1 fruit fly cellular context compared by ENCODE assay signal in the genomic region with DNA sequence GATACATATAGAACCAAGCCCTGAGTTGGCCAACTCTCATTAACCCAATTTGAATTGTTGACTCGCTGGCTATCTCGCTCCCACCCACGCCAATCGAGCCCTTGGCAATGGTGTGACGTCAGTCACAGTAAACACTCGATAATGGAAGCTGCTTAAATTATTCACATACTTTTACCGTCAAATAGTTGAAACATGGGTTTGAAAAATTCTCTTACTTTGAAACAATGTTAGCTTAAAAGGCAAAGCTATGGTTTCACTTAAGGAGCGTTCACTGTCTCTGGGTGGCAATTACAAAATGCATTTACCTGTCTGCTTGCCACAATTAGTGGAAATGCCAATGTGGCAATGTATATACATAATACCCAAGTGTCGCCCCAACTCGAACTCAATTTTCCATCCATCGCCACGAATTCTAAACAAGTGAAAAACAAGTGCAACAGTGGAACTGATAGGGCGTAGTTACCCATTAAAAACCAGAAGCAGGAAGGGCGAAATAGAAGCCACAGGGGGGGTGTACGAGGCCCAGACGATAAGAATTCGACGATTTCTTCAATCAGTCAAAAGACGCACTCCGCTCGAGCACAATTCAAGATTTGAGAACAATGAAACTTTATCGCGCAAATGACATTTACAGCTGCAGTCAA.
A peak's percentile ranks its signal among the peaks of the same experiment; 100 is the strongest.
TF ChIP-seq lines count a peak whose summit lies in the region.

No protein-coding gene starts in this region.

TF ChIP-seq in whole organism, embryonic, 481 proteins besides CTCF, POLR2A, EP300 and RAD21 (continued from another document and continues in another):
- TF ChIP-seq HmgD (GFP tag; optimal IDR thresholded peaks at IDR 0.05; lab: Kevin White, UChicago) (peak; percentile 57), CG6765 (GFP tag; optimal IDR thresholded peaks at IDR 0.05; lab: Kevin White, UChicago) (peak; percentile 68), CG11093 (GFP tag; IDR thresholded peaks at IDR 0.05; lab: Robert Waterston, UW) (peak; percentile 82), Deaf1 (tag; optimal IDR thresholded peaks at IDR 0.05; lab: Kevin White, UChicago) (peak; percentile 55), CG3838 (GFP tag; optimal IDR thresholded peaks at IDR 0.05; lab: Kevin White, UChicago) (peak; percentile 33), CG18764 (GFP tag; optimal IDR thresholded peaks at IDR 0.05; lab: Kevin White, UChicago) (peak; percentile 59), sima (GFP tag; optimal IDR thresholded peaks at IDR 0.05; lab: Kevin White, UChicago) (no peak), zen2 (GFP tag; IDR thresholded peaks at IDR 0.05; lab: Robert Waterston, UW; ENCODE audit: partially characterized antibody) (no peak), CG1832 (GFP tag; optimal IDR thresholded peaks at IDR 0.05; lab: Kevin White, UChicago) (no peak), CG33557 (GFP tag; optimal IDR thresholded peaks at IDR 0.05; lab: Kevin White, UChicago) (peak; percentile 50), run (tag; optimal IDR thresholded peaks at IDR 0.05; lab: Kevin White, UChicago) (peak; percentile 48), CG18599 (GFP tag; optimal IDR thresholded peaks at IDR 0.05; lab: Kevin White, UChicago) (peak; percentile 92), wek (GFP tag; optimal IDR thresholded peaks at IDR 0.05; lab: Kevin White, UChicago) (peak; percentile 74), CG10147 (GFP tag; optimal IDR thresholded peaks at IDR 0.05; lab: Kevin White, UChicago) (peak; percentile 79), CG3847 (GFP tag; IDR thresholded peaks at IDR 0.05; lab: Robert Waterston, UW) (peak; percentile 82), CG11247 (GFP tag; IDR thresholded peaks at IDR 0.05; lab: Robert Waterston, UW) (peak; percentile 90), CG10267 (tag; optimal IDR thresholded peaks at IDR 0.05; lab: Kevin White, UChicago) (peak; percentile 54), NC2α (GFP tag; optimal IDR thresholded peaks at IDR 0.05; lab: Kevin White, UChicago) (peak; percentile 48), row (GFP tag; IDR thresholded peaks at IDR 0.05; lab: Robert Waterston, UW) (peak; percentile 89), tx (GFP tag; optimal IDR thresholded peaks at IDR 0.05; lab: Kevin White, UChicago) (peak; percentile 80), CG9817 (tag; optimal IDR thresholded peaks at IDR 0.05; lab: Kevin White, UChicago) (peak; percentile 89), otp (GFP tag; IDR thresholded peaks at IDR 0.05; lab: Robert Waterston, UW) (peak; percentile 84), CG10565 (GFP tag; optimal IDR thresholded peaks at IDR 0.05; lab: Kevin White, UChicago) (no peak), CG2120 (GFP tag; optimal IDR thresholded peaks at IDR 0.05; lab: Kevin White, UChicago) (peak; percentile 88), CG11504 (tag; optimal IDR thresholded peaks at IDR 0.05; lab: Kevin White, UChicago) (peak; percentile 88), CG9215 (GFP tag; IDR thresholded peaks at IDR 0.05; lab: Robert Waterston, UW) (peak; percentile 82), Spps (tag; optimal IDR thresholded peaks at IDR 0.05; lab: Kevin White, UChicago) (peak; percentile 33), CG17361 (GFP tag; IDR thresholded peaks at IDR 0.05; lab: Robert Waterston, UW) (peak; percentile 82), nerfin-1 (tag; optimal IDR thresholded peaks at IDR 0.05; lab: Kevin White, UChicago) (peak; percentile 70), dmrt11E (tag; optimal IDR thresholded peaks at IDR 0.05; lab: Kevin White, UChicago) (peak; percentile 44), E2f2 (GFP tag; IDR thresholded peaks at IDR 0.05; lab: Robert Waterston, UW) (peak; percentile 58), wdn (GFP tag; IDR thresholded peaks at IDR 0.05; lab: Robert Waterston, UW) (peak; percentile 68), CG7556 (GFP tag; optimal IDR thresholded peaks at IDR 0.05; lab: Kevin White, UChicago) (peak; percentile 81), ro (GFP tag; IDR thresholded peaks at IDR 0.05; lab: Robert Waterston, UW) (0 out of 2 replicates have a peak, but pooled peaks have one; percentile 26), Ssrp (tag; optimal IDR thresholded peaks at IDR 0.05; lab: Kevin White, UChicago) (peak; percentile 77), Doc2 (GFP tag; IDR thresholded peaks at IDR 0.05; lab: Robert Waterston, UW) (peak; percentile 28; the same call in 1 of the 2 replicates), Sox102F (GFP tag; optimal IDR thresholded peaks at IDR 0.05; lab: Kevin White, UChicago) (peak; percentile 86), Taf1 (GFP tag; IDR thresholded peaks at IDR 0.05; lab: Robert Waterston, UW) (peak; percentile 65), HLH4C (GFP tag; IDR thresholded peaks at IDR 0.05; lab: Robert Waterston, UW; ENCODE audit: partially characterized antibody) (no peak), CG8290 (GFP tag; optimal IDR thresholded peaks at IDR 0.05; lab: Kevin White, UChicago) (peak; percentile 48), CG8290 (tag; optimal IDR thresholded peaks at IDR 0.05; lab: Kevin White, UChicago) (peak in 1 of 2 experiments; percentile 97), BtbVII (GFP tag; optimal IDR thresholded peaks at IDR 0.05; lab: Kevin White, UChicago) (peak; percentile 87), Vsx1 (GFP tag; optimal IDR thresholded peaks at IDR 0.05; lab: Kevin White, UChicago) (peak; percentile 64), CG14014 (GFP tag; IDR thresholded peaks at IDR 0.05; lab: Robert Waterston, UW) (peak; percentile 89), kni (GFP tag; optimal IDR thresholded peaks at IDR 0.05; lab: Kevin White, UChicago) (peak; percentile 60), CHES-1-like (GFP tag; optimal IDR thresholded peaks at IDR 0.05; lab: Kevin White, UChicago) (peak; percentile 86), chif (GFP tag; optimal IDR thresholded peaks at IDR 0.05; lab: Kevin White, UChicago) (peak; percentile 86 to 88), gce (GFP tag; IDR thresholded peaks at IDR 0.05; lab: Robert Waterston, UW) (peak; percentile 76; the same call in 2 of the 3 replicates), CG11085 (GFP tag; IDR thresholded peaks at IDR 0.05; lab: Robert Waterston, UW) (peak; percentile 81), Dll (GFP tag; IDR thresholded peaks at IDR 0.05; lab: Robert Waterston, UW; ENCODE audit: partially characterized antibody) (no peak), luna (GFP tag; optimal IDR thresholded peaks at IDR 0.05; lab: Kevin White, UChicago) (peak; percentile 69), Dad (GFP tag; optimal IDR thresholded peaks at IDR 0.05; lab: Kevin White, UChicago) (peak; percentile 83), CG12236 (GFP tag; optimal IDR thresholded peaks at IDR 0.05; lab: Kevin White, UChicago) (peak; percentile 47), pita (GFP tag; optimal IDR thresholded peaks at IDR 0.05; lab: Kevin White, UChicago) (no peak), fd102C (GFP tag; optimal IDR thresholded peaks at IDR 0.05; lab: Kevin White, UChicago) (peak; percentile 50), trem (tag; optimal IDR thresholded peaks at IDR 0.05; lab: Kevin White, UChicago) (peak; percentile 52), gfzf (GFP tag; optimal IDR thresholded peaks at IDR 0.05; lab: Kevin White, UChicago) (no peak), Kr (GFP tag; optimal IDR thresholded peaks at IDR 0.05; lab: Kevin White, UChicago) (no peak), CG11723 (GFP tag; optimal IDR thresholded peaks at IDR 0.05; lab: Kevin White, UChicago) (peak; percentile 62), bcd (GFP tag; optimal IDR thresholded peaks at IDR 0.05; lab: Kevin White, UChicago) (peak; percentile 83), pnt (GFP tag; optimal IDR thresholded peaks at IDR 0.05; lab: Kevin White, UChicago) (peak; percentile 86), Six4 (GFP tag; optimal IDR thresholded peaks at IDR 0.05; lab: Kevin White, UChicago) (peak; percentile 70), pho (GFP tag; optimal IDR thresholded peaks at IDR 0.05; lab: Kevin White, UChicago) (peak; percentile 74), CG4424 (GFP tag; optimal IDR thresholded peaks at IDR 0.05; lab: Kevin White, UChicago) (peak; percentile 75), Camta (GFP tag; optimal IDR thresholded peaks at IDR 0.05; lab: Kevin White, UChicago) (peak; percentile 82), CG13624 (GFP tag; optimal IDR thresholded peaks at IDR 0.05; lab: Kevin White, UChicago) (peak; percentile 82), Optix (GFP tag; IDR thresholded peaks at IDR 0.05; lab: Robert Waterston, UW) (peak; percentile 81), Rx (GFP tag; IDR thresholded peaks at IDR 0.05; lab: Robert Waterston, UW) (peak; percentile 85), Dref (GFP tag; IDR thresholded peaks at IDR 0.05; lab: Robert Waterston, UW) (no peak), E2f1 (GFP tag; IDR thresholded peaks at IDR 0.05; lab: Robert Waterston, UW) (peak; percentile 86), gem (tag; optimal IDR thresholded peaks at IDR 0.05; lab: Kevin White, UChicago) (peak; percentile 86), CG11398 (GFP tag; optimal IDR thresholded peaks at IDR 0.05; lab: Kevin White, UChicago) (peak; percentile 84), CG17802 (tag; optimal IDR thresholded peaks at IDR 0.05; lab: Kevin White, UChicago) (peak; percentile 60), D19B (GFP tag; optimal IDR thresholded peaks at IDR 0.05; lab: Kevin White, UChicago) (peak; percentile 52), usp (GFP tag; optimal IDR thresholded peaks at IDR 0.05; lab: Kevin White, UChicago) (no peak), YL-1 (GFP tag; optimal IDR thresholded peaks at IDR 0.05; lab: Kevin White, UChicago) (peak; percentile 13), CG2129 (GFP tag; IDR thresholded peaks at IDR 0.05; lab: Robert Waterston, UW; ENCODE audit: partially characterized antibody) (no peak), gt (GFP tag; IDR thresholded peaks at IDR 0.05; lab: Robert Waterston, UW) (peak; percentile 68), Abd-B (GFP tag; optimal IDR thresholded peaks at IDR 0.05; lab: Kevin White, UChicago) (peak; percentile 76), TFAM (GFP tag; optimal IDR thresholded peaks at IDR 0.05; lab: Kevin White, UChicago) (no peak), Hr51 (GFP tag; optimal IDR thresholded peaks at IDR 0.05; lab: Kevin White, UChicago) (peak; percentile 69 to 88), mirr (GFP tag; optimal IDR thresholded peaks at IDR 0.05; lab: Kevin White, UChicago) (peak; percentile 86), CkIIα-i1 (GFP tag; IDR thresholded peaks at IDR 0.05; lab: Robert Waterston, UW) (0 out of 2 replicates have a peak, but pooled peaks have one; percentile 41), Asciz (GFP tag; optimal IDR thresholded peaks at IDR 0.05; lab: Kevin White, UChicago) (peak; percentile 75), vfl (GFP tag; optimal IDR thresholded peaks at IDR 0.05; lab: Kevin White, UChicago) (peak; percentile 65), tna (GFP tag; IDR thresholded peaks at IDR 0.05; lab: Robert Waterston, UW; ENCODE audit: partially characterized antibody) (no peak), Hmx (GFP tag; optimal IDR thresholded peaks at IDR 0.05; lab: Kevin White, UChicago) (peak; percentile 9), gsb (GFP tag; IDR thresholded peaks at IDR 0.05; lab: Robert Waterston, UW) (peak; percentile 77), cad (GFP tag; optimal IDR thresholded peaks at IDR 0.05; lab: Kevin White, UChicago) (no peak), NfI (GFP tag; optimal IDR thresholded peaks at IDR 0.05; lab: Kevin White, UChicago) (peak; percentile 88), sens-2 (GFP tag; IDR thresholded peaks at IDR 0.05; lab: Robert Waterston, UW) (peak; percentile 54; the same call in 1 of the 2 replicates), kay (GFP tag; optimal IDR thresholded peaks at IDR 0.05; lab: Kevin White, UChicago) (peak; percentile 61), corto (GFP tag; optimal IDR thresholded peaks at IDR 0.05; lab: Kevin White, UChicago) (no peak), eyg (GFP tag; optimal IDR thresholded peaks at IDR 0.05; lab: Kevin White, UChicago) (peak; percentile 84), prd (optimal IDR thresholded peaks at IDR 0.05; lab: Kevin White, UChicago) (no peak), prd (GFP tag; IDR thresholded peaks at IDR 0.05; lab: Robert Waterston, UW) (peak; percentile 95), Aef1 (GFP tag; IDR thresholded peaks at IDR 0.05; lab: Robert Waterston, UW) (peak; percentile 87), CG1602 (GFP tag; optimal IDR thresholded peaks at IDR 0.05; lab: Kevin White, UChicago) (peak; percentile 75), CG4404 (GFP tag; IDR thresholded peaks at IDR 0.05; lab: Robert Waterston, UW) (peak; percentile 70), cato (GFP tag; optimal IDR thresholded peaks at IDR 0.05; lab: Kevin White, UChicago; ENCODE audit: borderline replicate concordance) (peak; percentile 49), Nf-YB (GFP tag; optimal IDR thresholded peaks at IDR 0.05; lab: Kevin White, UChicago) (peak; percentile 57), D19A (tag; optimal IDR thresholded peaks at IDR 0.05; lab: Kevin White, UChicago) (peak; percentile 69), bbx (GFP tag; IDR thresholded peaks at IDR 0.05; lab: Robert Waterston, UW; ENCODE audit: partially characterized antibody) (no peak), peb (GFP tag; IDR thresholded peaks at IDR 0.05; lab: Robert Waterston, UW) (peak; percentile 69), CG8359 (GFP tag; optimal IDR thresholded peaks at IDR 0.05; lab: Kevin White, UChicago; ENCODE audit: borderline replicate concordance) (peak; percentile 44), knrl (GFP tag; IDR thresholded peaks at IDR 0.05; lab: Robert Waterston, UW; ENCODE audit: partially characterized antibody) (no peak), CG1233 (GFP tag; optimal IDR thresholded peaks at IDR 0.05; lab: Kevin White, UChicago) (peak; percentile 82), CG12391 (tag; optimal IDR thresholded peaks at IDR 0.05; lab: Kevin White, UChicago) (peak; percentile 74), psq (GFP tag; optimal IDR thresholded peaks at IDR 0.05; lab: Kevin White, UChicago) (no peak), Lpt (GFP tag; optimal IDR thresholded peaks at IDR 0.05; lab: Kevin White, UChicago) (no peak), CG13296 (GFP tag; optimal IDR thresholded peaks at IDR 0.05; lab: Kevin White, UChicago) (peak; percentile 90), CG17829 (tag; optimal IDR thresholded peaks at IDR 0.05; lab: Kevin White, UChicago) (peak; percentile 79), en (GFP tag; optimal IDR thresholded peaks at IDR 0.05; lab: Kevin White, UChicago) (peak; percentile 70), klu (GFP tag; IDR thresholded peaks at IDR 0.05; lab: Robert Waterston, UW) (peak; percentile 67), CG6654 (GFP tag; optimal IDR thresholded peaks at IDR 0.05; lab: Kevin White, UChicago) (peak; percentile 43), CG42726 (GFP tag; IDR thresholded peaks at IDR 0.05; lab: Robert Waterston, UW; ENCODE audit: partially characterized antibody) (no peak), Neu2 (GFP tag; optimal IDR thresholded peaks at IDR 0.05; lab: Kevin White, UChicago; ENCODE audit: borderline replicate concordance) (peak; percentile 71), Hand (GFP tag; optimal IDR thresholded peaks at IDR 0.05; lab: Kevin White, UChicago) (peak; percentile 60), CG17612 (GFP tag; IDR thresholded peaks at IDR 0.05; lab: Robert Waterston, UW) (peak; percentile 80), hth (optimal IDR thresholded peaks at IDR 0.05; lab: Kevin White, UChicago) (no peak), CG4854 (GFP tag; optimal IDR thresholded peaks at IDR 0.05; lab: Kevin White, UChicago) (peak; percentile 73), fru (optimal IDR thresholded peaks at IDR 0.05; lab: Kevin White, UChicago) (no peak)
